Fruit fly (Drosophila melanogaster) whole organism, embryonic: ENCODE measurements around the gene CG13365.
A peak's percentile ranks its signal among the peaks of the same experiment; 100 is the strongest.

Experiments used
- CG10366 ChIP-seq: fragments of 200-800 bp; sonication (Bioruptor generic); IDR thresholded peaks from 2 replicates; pipeline ENCODE4 v1.3.6; 2022; ENCODE audit warnings: missing biosample characterization, missing genetic modification characterization
- CG10959 ChIP-seq: fragments of 200-800 bp; sonication (Bioruptor generic); IDR thresholded peaks from 2 replicates; pipeline ENCODE4 v1.3.6; 2022; ENCODE audit warnings: missing biosample characterization, missing genetic modification characterization
- CG11085 ChIP-seq: fragments of 200-800 bp; sonication (Bioruptor generic); IDR thresholded peaks from 2 replicates; pipeline ENCODE4 v1.3.6; 2022; ENCODE audit warnings: missing biosample characterization, missing genetic modification characterization
- CG11723 ChIP-seq: fragments of 200-800 bp; sonication (Bioruptor generic); optimal IDR thresholded peaks from 2 replicates; lab custom pipeline; 2017; ENCODE audit warnings: missing biosample characterization, mild to moderate bottlenecking, missing genetic modification characterization
- CG12071 ChIP-seq: fragments of 200-800 bp; sonication (Bioruptor generic); optimal IDR thresholded peaks from 3 replicates; lab custom pipeline; 2018; ENCODE audit warnings: missing biosample characterization, mild to moderate bottlenecking, missing genetic modification characterization
- CG12219 ChIP-seq: fragments of 200-800 bp; sonication (Bioruptor generic); optimal IDR thresholded peaks from 3 replicates; lab custom pipeline; 2018; ENCODE audit warnings: missing biosample characterization, mild to moderate bottlenecking, missing genetic modification characterization
- CG12236 ChIP-seq: fragments of 200-800 bp; sonication (Bioruptor generic); optimal IDR thresholded peaks from 2 replicates; lab custom pipeline; 2016; ENCODE audit warnings: missing biosample characterization, missing genetic modification characterization
- CG1647 ChIP-seq: fragments of 200-800 bp; sonication (Bioruptor generic); optimal IDR thresholded peaks from 3 replicates; lab custom pipeline; 2016; ENCODE audit warnings: missing biosample characterization, missing genetic modification characterization
- CG16813 ChIP-seq: fragments of 200-800 bp; sonication (Bioruptor generic); IDR thresholded peaks from 3 replicates; pipeline ENCODE4 v1.3.6; 2022; ENCODE audit warnings: missing biosample characterization, missing genetic modification characterization; ENCODE audit not compliant: partially characterized antibody
- CG3407 ChIP-seq: fragments of 200-800 bp; sonication (Bioruptor generic); optimal IDR thresholded peaks from 2 replicates; lab custom pipeline; 2018; ENCODE audit warnings: missing biosample characterization, mild to moderate bottlenecking, missing genetic modification characterization
- CG4404 ChIP-seq: fragments of 200-800 bp; sonication (Bioruptor generic); IDR thresholded peaks from 2 replicates; pipeline ENCODE4 v1.3.6; 2022; ENCODE audit warnings: missing biosample characterization, missing genetic modification characterization
- CG6654 ChIP-seq: fragments of 200-800 bp; sonication (Bioruptor generic); optimal IDR thresholded peaks from 2 replicates; lab custom pipeline; 2017; ENCODE audit warnings: missing biosample characterization, mild to moderate bottlenecking, missing genetic modification characterization
- CG8765 ChIP-seq: fragments of 200-800 bp; sonication (Bioruptor generic); IDR thresholded peaks from 2 replicates; pipeline ENCODE4 v1.3.6; 2022; ENCODE audit warnings: missing biosample characterization, missing genetic modification characterization
- CG9817 ChIP-seq: fragments of 200-800 bp; sonication (Bioruptor generic); optimal IDR thresholded peaks from 2 replicates; lab custom pipeline; 2018; ENCODE audit warnings: missing biosample characterization, mild to moderate bottlenecking, missing genetic modification characterization, moderate library complexity
- Camta ChIP-seq: fragments of 200-800 bp; sonication (Bioruptor generic); optimal IDR thresholded peaks from 2 replicates; lab custom pipeline; 2016; ENCODE audit warnings: missing biosample characterization, missing genetic modification characterization
- Dad ChIP-seq: fragments of 200-800 bp; sonication (Bioruptor generic); optimal IDR thresholded peaks from 3 replicates; lab custom pipeline; 2016; ENCODE audit warnings: missing biosample characterization, missing genetic modification characterization
- Doc2 ChIP-seq: fragments of 200-800 bp; sonication (Bioruptor generic); IDR thresholded peaks from 2 replicates; pipeline ENCODE4 v1.3.6; 2022; ENCODE audit warnings: missing biosample characterization, missing genetic modification characterization
- E2f1 ChIP-seq: fragments of 200-800 bp; sonication (Bioruptor generic); IDR thresholded peaks from 2 replicates; pipeline ENCODE4 v1.3.6; 2022; ENCODE audit warnings: missing biosample characterization, missing genetic modification characterization
- Ets65A ChIP-seq: fragments of 200-800 bp; sonication (Bioruptor generic); peaks from one replicate; lab custom pipeline; 2016; ENCODE audit warnings: missing biosample characterization, missing genetic modification characterization
- Ets97D ChIP-seq: fragments of 200-800 bp; sonication (Bioruptor generic); optimal IDR thresholded peaks from 3 replicates; lab custom pipeline; 2016; ENCODE audit warnings: missing biosample characterization, missing genetic modification characterization
- HHEX ChIP-seq: fragments of 200-800 bp; sonication (Bioruptor generic); optimal IDR thresholded peaks from 3 replicates; lab custom pipeline; 2017; ENCODE audit warnings: missing biosample characterization, mild to moderate bottlenecking, missing genetic modification characterization, missing genetic modification reagents
- HLH54F ChIP-seq: fragments of 200-800 bp; sonication (Bioruptor generic); optimal IDR thresholded peaks from 3 replicates; lab custom pipeline; 2016; ENCODE audit warnings: missing biosample characterization, missing genetic modification characterization
- HLHmδ ChIP-seq: fragments of 200-800 bp; sonication (Bioruptor generic); optimal IDR thresholded peaks from 2 replicates; lab custom pipeline; 2018; ENCODE audit warnings: missing biosample characterization, mild to moderate bottlenecking, missing genetic modification characterization, moderate library complexity
- Kr ChIP-seq: fragments of 200-800 bp; sonication (Bioruptor generic); optimal IDR thresholded peaks from 2 replicates; lab custom pipeline; 2017; ENCODE audit warnings: missing biosample characterization, mild to moderate bottlenecking, missing genetic modification characterization
- Mad ChIP-seq: fragments of 200-800 bp; sonication (Bioruptor generic); optimal IDR thresholded peaks from 2 replicates; lab custom pipeline; 2016; ENCODE audit warnings: missing biosample characterization, missing genetic modification characterization
- Oaz ChIP-seq: fragments of 200-800 bp; sonication (Bioruptor generic); IDR thresholded peaks from 2 replicates; pipeline ENCODE4 v1.3.6; 2022; ENCODE audit warnings: missing biosample characterization, missing genetic modification characterization
- Opbp ChIP-seq: fragments of 200-800 bp; sonication (Bioruptor generic); IDR thresholded peaks from 3 replicates; pipeline ENCODE4 v1.3.6; 2022; ENCODE audit warnings: missing biosample characterization, missing genetic modification characterization; ENCODE audit not compliant: partially characterized antibody
- Rfx ChIP-seq: fragments of 200-800 bp; sonication (Bioruptor generic); IDR thresholded peaks from 2 replicates; pipeline ENCODE4 v1.3.6; 2022; ENCODE audit warnings: missing biosample characterization, missing genetic modification characterization
- Sry-δ ChIP-seq: fragments of 200-800 bp; sonication (Bioruptor generic); optimal IDR thresholded peaks from 2 replicates; lab custom pipeline; 2016; ENCODE audit warnings: missing biosample characterization, missing genetic modification characterization
- Ssrp ChIP-seq: fragments of 200-800 bp; sonication (Bioruptor generic); optimal IDR thresholded peaks from 2 replicates; lab custom pipeline; 2018; ENCODE audit warnings: missing biosample characterization, mild to moderate bottlenecking, missing genetic modification characterization, moderate library complexity
- al ChIP-seq: fragments of 200-800 bp; sonication (Bioruptor generic); IDR thresholded peaks from 2 replicates; pipeline ENCODE4 v1.3.6; 2022; ENCODE audit warnings: missing biosample characterization, missing genetic modification characterization
- aop ChIP-seq: fragments of 200-800 bp; sonication (Bioruptor generic); IDR thresholded peaks from 2 replicates; pipeline ENCODE4 v1.3.6; 2022; ENCODE audit warnings: missing biosample characterization, missing genetic modification characterization
- ato ChIP-seq: fragments of 200-800 bp; sonication (Bioruptor generic); IDR thresholded peaks from 2 replicates; pipeline ENCODE4 v1.3.6; 2022; ENCODE audit warnings: missing biosample characterization, missing genetic modification characterization; ENCODE audit not compliant: partially characterized antibody
- disco-r ChIP-seq: fragments of 200-800 bp; sonication (Bioruptor generic); optimal IDR thresholded peaks from 2 replicates; lab custom pipeline; 2016; ENCODE audit warnings: missing biosample characterization, missing genetic modification characterization
- dpn ChIP-seq, 2 experiments: fragments of 200-800 bp; sonication (Bioruptor generic); optimal IDR thresholded peaks; 3 replicates each; lab custom pipeline; 2016; ENCODE audit warnings: missing biosample characterization in 2 of 2, missing genetic modification characterization in 2 of 2
- emc ChIP-seq: fragments of 200-800 bp; sonication (Bioruptor generic); optimal IDR thresholded peaks from 2 replicates; lab custom pipeline; 2016; ENCODE audit warnings: missing biosample characterization, missing genetic modification characterization
- fu2 ChIP-seq: fragments of 200-800 bp; sonication (Bioruptor generic); optimal IDR thresholded peaks from 2 replicates; lab custom pipeline; 2016; ENCODE audit warnings: missing biosample characterization, missing genetic modification characterization
- gcm ChIP-seq: fragments of 200-800 bp; sonication (Bioruptor generic); optimal IDR thresholded peaks from 2 replicates; lab custom pipeline; 2019; ENCODE audit warnings: missing biosample characterization, mild to moderate bottlenecking, missing genetic modification characterization, moderate library complexity
- gem ChIP-seq: fragments of 200-800 bp; sonication (Bioruptor generic); optimal IDR thresholded peaks from 2 replicates; lab custom pipeline; 2019; ENCODE audit warnings: missing biosample characterization, mild to moderate bottlenecking, missing genetic modification characterization, moderate library complexity
- gsb-n ChIP-seq: fragments of 200-800 bp; sonication (Bioruptor generic); optimal IDR thresholded peaks from 3 replicates; lab custom pipeline; 2018; ENCODE audit warnings: missing biosample characterization, mild to moderate bottlenecking, missing genetic modification characterization
- mam ChIP-seq: fragments of 200-800 bp; sonication (Bioruptor generic); optimal IDR thresholded peaks from 3 replicates; lab custom pipeline; 2016; ENCODE audit warnings: missing biosample characterization, missing genetic modification characterization
- odd ChIP-seq: fragments of 200-800 bp; sonication (Bioruptor generic); optimal IDR thresholded peaks from 2 replicates; lab custom pipeline; 2017; ENCODE audit warnings: missing biosample characterization, mild to moderate bottlenecking, missing genetic modification characterization
- pros ChIP-seq: fragments of 200-800 bp; sonication (Bioruptor generic); optimal IDR thresholded peaks from 3 replicates; lab custom pipeline; 2019; ENCODE audit warnings: missing biosample characterization, mild to moderate bottlenecking, missing genetic modification characterization, moderate library complexity
- slbo ChIP-seq: fragments of 200-800 bp; sonication (Bioruptor generic); IDR thresholded peaks from 2 replicates; pipeline ENCODE4 v1.3.6; 2022; ENCODE audit warnings: missing biosample characterization, missing genetic modification characterization
- tio ChIP-seq: fragments of 200-800 bp; sonication (Bioruptor generic); optimal IDR thresholded peaks from 2 replicates; lab custom pipeline; 2017; ENCODE audit warnings: missing biosample characterization, missing genetic modification characterization, inconsistent platforms
- unpg ChIP-seq: fragments of 200-800 bp; sonication (Bioruptor generic); optimal IDR thresholded peaks from 3 replicates; lab custom pipeline; 2018; ENCODE audit warnings: missing biosample characterization, mild to moderate bottlenecking, missing genetic modification characterization, moderate library complexity
- vfl ChIP-seq: fragments of 200-800 bp; sonication (Bioruptor generic); optimal IDR thresholded peaks from 2 replicates; lab custom pipeline; 2016; ENCODE audit warnings: missing biosample characterization, missing genetic modification characterization
- z ChIP-seq: fragments of 200-800 bp; sonication (Bioruptor generic); IDR thresholded peaks from 3 replicates; pipeline ENCODE4 v1.3.6; 2022; ENCODE audit warnings: missing biosample characterization, missing genetic modification characterization
- zen ChIP-seq: fragments of 200-800 bp; sonication (Bioruptor generic); optimal IDR thresholded peaks from 3 replicates; lab custom pipeline; 2018; ENCODE audit warnings: missing biosample characterization, mild to moderate bottlenecking, missing genetic modification characterization, moderate library complexity

Gene CG13365

DNA sequence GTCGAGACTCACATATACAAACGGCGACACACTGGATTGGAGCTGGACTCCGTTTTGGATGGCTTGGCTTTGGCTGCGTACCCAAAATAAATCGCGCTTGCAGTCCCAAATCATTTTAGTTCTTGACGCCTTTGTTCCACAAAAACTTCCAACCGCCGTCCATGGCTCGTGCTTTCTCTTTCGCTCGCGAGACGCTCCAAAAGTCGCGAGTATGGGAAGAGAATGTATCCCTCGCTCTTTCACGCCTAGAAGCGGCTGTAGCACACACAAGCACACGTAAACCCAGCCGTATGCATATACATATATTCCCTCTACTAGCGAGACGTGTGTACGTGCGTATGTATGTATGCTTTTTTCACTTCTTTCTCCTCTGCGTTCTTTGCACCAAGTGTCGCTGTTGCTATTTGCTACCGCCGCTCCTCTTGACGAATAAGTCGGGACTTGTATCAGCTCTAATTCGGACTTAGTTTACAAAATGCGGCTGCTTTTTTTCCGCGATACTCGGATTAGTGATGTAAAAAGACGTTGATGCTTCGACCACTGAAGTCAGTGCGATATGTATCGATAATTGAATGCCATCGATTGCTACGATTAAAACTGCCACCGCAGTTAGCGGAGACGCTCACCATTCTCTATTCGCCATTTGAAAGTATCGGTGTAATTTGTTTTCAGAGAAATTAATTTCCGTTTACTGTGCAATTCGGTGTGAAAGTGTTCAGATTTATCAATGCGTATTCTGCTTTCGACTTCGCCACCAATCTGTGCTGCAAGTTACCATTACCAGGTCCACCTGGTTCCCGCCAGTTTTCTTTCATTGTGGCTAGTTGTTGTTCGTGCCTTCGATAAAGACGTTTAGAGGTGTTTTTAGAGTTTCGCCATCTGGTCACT, 34.7 kb upstream of the CG13365 start, which contains the start of the genes Hmt4-20 and SkpA (continued):
- TF ChIP-seq gsb-n (tag; lab: Kevin White, UChicago): no peak
- no peak for TF ChIP-seq HHEX (GFP tag; lab: Kevin White, UChicago)
- no peak for TF ChIP-seq z
- TF ChIP-seq CG10366 (GFP tag; lab: Robert Waterston, UW): no peak
- peak; percentile 70 for TF ChIP-seq Ets97D
- TF ChIP-seq Ets65A: peak; percentile 94
- no peak for TF ChIP-seq CG3407 (GFP tag; lab: Kevin White, UChicago)
- TF ChIP-seq Oaz: no peak
- no peak for TF ChIP-seq Kr (GFP tag; lab: Kevin White, UChicago)
- TF ChIP-seq tio (GFP tag; lab: Kevin White, UChicago): no peak
- no peak; the same call in 1 of the 2 replicates for TF ChIP-seq Rfx (GFP tag; lab: Robert Waterston, UW)
- no peak for TF ChIP-seq Doc2
- TF ChIP-seq mam (GFP tag; lab: Kevin White, UChicago): peak; percentile 15
- TF ChIP-seq ato (GFP tag; lab: Robert Waterston, UW): peak; percentile 88
- TF ChIP-seq CG12236 (GFP tag; lab: Kevin White, UChicago): no peak
- TF ChIP-seq CG12071 (GFP tag; lab: Kevin White, UChicago): no peak
- no peak for TF ChIP-seq CG1647 (GFP tag; lab: Kevin White, UChicago)
- no peak for TF ChIP-seq Mad (GFP tag; lab: Kevin White, UChicago)
- peak; percentile 96 for TF ChIP-seq CG16813 (GFP tag; lab: Robert Waterston, UW)
- TF ChIP-seq HLH54F: no peak
- TF ChIP-seq CG8765 (GFP tag; lab: Robert Waterston, UW): no peak
- TF ChIP-seq Dad (GFP tag; lab: Kevin White, UChicago): no peak
- TF ChIP-seq emc (GFP tag; lab: Kevin White, UChicago): no peak
- TF ChIP-seq al (GFP tag; lab: Robert Waterston, UW): no peak
- no peak; the same call in 1 of the 2 replicates for TF ChIP-seq CG4404
- TF ChIP-seq aop (GFP tag; lab: Robert Waterston, UW): no peak
- TF ChIP-seq odd: no peak
- peak; percentile 5 for TF ChIP-seq gem
- peak; percentile 99 for TF ChIP-seq Sry-δ (GFP tag; lab: Kevin White, UChicago)
- no peak for TF ChIP-seq pros (GFP tag; lab: Kevin White, UChicago)
- TF ChIP-seq CG12219: no peak
- peak; percentile 37 for TF ChIP-seq slbo (GFP tag; lab: Robert Waterston, UW)
- no peak for TF ChIP-seq unpg (GFP tag; lab: Kevin White, UChicago)
- no peak for TF ChIP-seq HLHmδ (GFP tag; lab: Kevin White, UChicago)
- no peak for TF ChIP-seq disco-r (GFP tag; lab: Kevin White, UChicago)
- no peak for TF ChIP-seq CG11723 (GFP tag; lab: Kevin White, UChicago)
- TF ChIP-seq CG9817 (tag; lab: Kevin White, UChicago): peak; percentile 14
- no peak for TF ChIP-seq Camta (GFP tag; lab: Kevin White, UChicago)
- no peak for TF ChIP-seq vfl (GFP tag; lab: Kevin White, UChicago)
- TF ChIP-seq zen (tag; lab: Kevin White, UChicago): peak; percentile 7
- no peak for TF ChIP-seq Ssrp
- no peak for TF ChIP-seq CG6654 (GFP tag; lab: Kevin White, UChicago)
- TF ChIP-seq Opbp (GFP tag; lab: Robert Waterston, UW): peak; percentile 93
- TF ChIP-seq gcm (GFP tag; lab: Kevin White, UChicago): no peak
- TF ChIP-seq CG11085 (GFP tag; lab: Robert Waterston, UW): 0 out of 2 replicates have a peak, but pooled peaks have one; percentile 15
- no peak for TF ChIP-seq fu2 (GFP tag; lab: Kevin White, UChicago)
- no peak for TF ChIP-seq E2f1
- no peak for TF ChIP-seq dpn (GFP tag; optimal IDR thresholded peaks at IDR 0.05; lab: Kevin White, UChicago)
- TF ChIP-seq CG10959: no peak
